Worm (Caenorhabditis elegans) whole organism, mixed stage, embryonic: ENCODE results near the gene sre-47.

Experiments
- M03D4.4 ChIP-seq: sonication (generic microtip); optimal IDR thresholded peaks from 2 replicates; lab custom pipeline; 2017; ENCODE audit warnings: mild to moderate bottlenecking, missing genetic modification characterization, missing compliant biosample characterization
- ceh-39 ChIP-seq: fragments of 150-350 bp; optimal IDR thresholded peaks from 2 replicates; lab custom pipeline; 2014; ENCODE audit warnings: missing biosample characterization, missing genetic modification characterization
- elt-1 ChIP-seq: sonication (generic microtip); optimal IDR thresholded peaks from 2 replicates; lab custom pipeline; 2017; ENCODE audit warnings: missing genetic modification characterization, mild to moderate bottlenecking, missing compliant biosample characterization, antibody characterized with exemption, moderate library complexity, borderline replicate concordance; ENCODE audit not compliant: insufficient read depth
- ham-2 ChIP-seq: fragments of 200-800 bp; sonication (Bioruptor generic); optimal IDR thresholded peaks from 2 replicates; lab custom pipeline; 2018; ENCODE audit warnings: mild to moderate bottlenecking, missing genetic modification characterization, missing compliant biosample characterization
- lin-13 ChIP-seq: fragments of 150-350 bp; optimal IDR thresholded peaks from 2 replicates; lab custom pipeline; 2014; ENCODE audit warnings: missing biosample characterization, missing genetic modification characterization
- mls-2 ChIP-seq: sonication (generic microtip); optimal IDR thresholded peaks from 2 replicates; lab custom pipeline; 2016; ENCODE audit warnings: mild to moderate bottlenecking, missing genetic modification characterization, moderate library complexity, missing compliant biosample characterization
- nhr-12 ChIP-seq: fragments of 150-350 bp; optimal IDR thresholded peaks from 2 replicates; lab custom pipeline; 2014; ENCODE audit warnings: missing biosample characterization, missing genetic modification characterization
- nhr-237 ChIP-seq: fragments of 150-350 bp; optimal IDR thresholded peaks from 2 replicates; lab custom pipeline; 2014; ENCODE audit warnings: missing biosample characterization, missing genetic modification characterization
- nhr-28 ChIP-seq: fragments of 150-350 bp; optimal IDR thresholded peaks from 2 replicates; lab custom pipeline; 2014; ENCODE audit warnings: missing biosample characterization, missing genetic modification characterization
- nhr-76 ChIP-seq: sonication (generic microtip); optimal IDR thresholded peaks from 2 replicates; lab custom pipeline; 2017; ENCODE audit warnings: missing biosample characterization, missing genetic modification characterization
- unc-120 ChIP-seq: sonication (generic microtip); optimal IDR thresholded peaks from 2 replicates; lab custom pipeline; 2017; ENCODE audit warnings: missing genetic modification characterization, missing compliant biosample characterization; ENCODE audit not compliant: poor library complexity, severe bottlenecking
- unc-39 ChIP-seq: fragments of 150-350 bp; optimal IDR thresholded peaks from 2 replicates; lab custom pipeline; 2014; ENCODE audit warnings: missing biosample characterization, missing genetic modification characterization

DNA sequence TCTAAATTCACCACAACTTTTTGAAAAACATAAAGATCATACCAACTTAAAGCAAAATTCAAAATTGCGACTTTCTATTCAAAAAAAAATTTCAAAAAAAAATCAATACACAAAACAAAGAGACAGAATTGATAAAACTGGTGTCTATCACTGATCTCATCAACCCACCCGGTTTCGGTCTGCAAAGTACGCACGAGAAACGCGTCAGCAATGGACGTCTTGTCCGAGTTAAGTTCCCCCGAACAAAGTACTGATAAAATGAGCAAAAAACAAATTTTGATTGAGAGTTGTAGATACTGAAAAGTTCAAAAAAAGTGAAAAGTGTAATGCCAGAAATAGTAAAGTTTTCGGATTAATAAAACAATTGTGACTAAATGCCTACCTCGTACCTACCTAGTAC, 26.1 kb downstream of the sre-47 start:
- TF ChIP-seq nhr-12 (tag; lab: Kevin White, UChicago) (no peak), elt-1 (tag; lab: Kevin White, UChicago) (no peak), mls-2 (tag; lab: Kevin White, UChicago) (no peak), nhr-76 (tag; lab: Kevin White, UChicago) (no peak), lin-13 (no peak), ceh-39 (tag; lab: Kevin White, UChicago) (no peak), unc-39 (tag; lab: Kevin White, UChicago) (no peak), M03D4.4 (tag; lab: Kevin White, UChicago) (no peak), nhr-237 (tag; lab: Kevin White, UChicago) (no peak), ham-2 (GFP tag; lab: Kevin White, UChicago) (no peak), nhr-28 (tag; lab: Kevin White, UChicago) (no peak), unc-120 (no peak)
